Worm (Caenorhabditis elegans) whole organism, late embryonic: ENCODE results near the gene C56C10.6.

Experiments used
- K09A11.1 ChIP-seq: sonication (generic microtip); optimal IDR thresholded peaks from 2 replicates; lab custom pipeline; 2017; ENCODE audit warnings: antibody characterized with exemption, mild to moderate bottlenecking, missing genetic modification characterization, missing compliant biosample characterization; ENCODE audit not compliant: insufficient read depth
- T23F11.4 ChIP-seq: fragments of 200-800 bp; sonication (Bioruptor generic); optimal IDR thresholded peaks from 2 replicates; lab custom pipeline; 2018; ENCODE audit warnings: mild to moderate bottlenecking, missing genetic modification characterization, missing compliant biosample characterization
- ceh-2 ChIP-seq: sonication (generic microtip); optimal IDR thresholded peaks from 2 replicates; lab custom pipeline; 2016; ENCODE audit warnings: missing genotype, missing genetic modification characterization, missing compliant biosample characterization
- ceh-22 ChIP-seq: sonication (generic microtip); optimal IDR thresholded peaks from 2 replicates; lab custom pipeline; 2017; ENCODE audit warnings: missing biosample characterization, missing genetic modification characterization
- ceh-24 ChIP-seq: sonication (generic microtip); optimal IDR thresholded peaks from 2 replicates; lab custom pipeline; 2016; ENCODE audit warnings: mild to moderate bottlenecking, missing genetic modification characterization, missing compliant biosample characterization
- ceh-30 ChIP-seq: fragments of 150-350 bp; optimal IDR thresholded peaks from 2 replicates; lab custom pipeline; 2014; ENCODE audit warnings: missing biosample characterization, missing genetic modification characterization
- ceh-31 ChIP-seq: sonication (generic microtip); optimal IDR thresholded peaks from 2 replicates; lab custom pipeline; 2016; ENCODE audit warnings: missing genetic modification characterization, missing compliant biosample characterization
- ceh-34 ChIP-seq: sonication (generic microtip); optimal IDR thresholded peaks from 2 replicates; lab custom pipeline; 2016; ENCODE audit warnings: mild to moderate bottlenecking, missing genetic modification characterization, missing compliant biosample characterization
- ceh-45 ChIP-seq: fragments of 200-800 bp; sonication (Bioruptor generic); IDR thresholded peaks from 2 replicates; pipeline ENCODE4 v1.3.6; 2022; ENCODE audit warnings: missing genetic modification reagents, missing genetic modification characterization, missing compliant biosample characterization
- ceh-48 ChIP-seq: sonication (generic microtip); optimal IDR thresholded peaks from 2 replicates; lab custom pipeline; 2016; ENCODE audit warnings: missing genetic modification characterization, inconsistent platforms, missing compliant biosample characterization
- ceh-9 ChIP-seq: sonication (generic microtip); optimal IDR thresholded peaks from 2 replicates; lab custom pipeline; 2016; ENCODE audit warnings: mild to moderate bottlenecking, missing genetic modification characterization, inconsistent platforms, missing compliant biosample characterization
- elt-4 ChIP-seq: sonication (generic microtip); optimal IDR thresholded peaks from 2 replicates; lab custom pipeline; 2016; ENCODE audit warnings: missing genetic modification characterization, missing compliant biosample characterization
- ets-4 ChIP-seq: sonication (generic microtip); optimal IDR thresholded peaks from 2 replicates; lab custom pipeline; 2016; ENCODE audit warnings: missing genetic modification characterization, missing compliant biosample characterization
- eyg-1 ChIP-seq: sonication (generic microtip); optimal IDR thresholded peaks from 2 replicates; lab custom pipeline; 2016; ENCODE audit warnings: missing genotype, missing genetic modification characterization, missing compliant biosample characterization
- fax-1 ChIP-seq: sonication (generic microtip); optimal IDR thresholded peaks from 2 replicates; lab custom pipeline; 2016; ENCODE audit warnings: missing genotype, missing genetic modification characterization, missing compliant biosample characterization
- fkh-6 ChIP-seq: sonication (generic microtip); optimal IDR thresholded peaks from 2 replicates; lab custom pipeline; 2016; ENCODE audit warnings: missing genetic modification characterization, missing compliant biosample characterization
- hlh-30 ChIP-seq: sonication (generic microtip); optimal IDR thresholded peaks from 2 replicates; lab custom pipeline; 2017; ENCODE audit warnings: antibody characterized with exemption, missing genetic modification characterization, missing compliant biosample characterization; ENCODE audit not compliant: insufficient read depth
- hlh-6 ChIP-seq: sonication (generic microtip); optimal IDR thresholded peaks from 2 replicates; lab custom pipeline; 2016; ENCODE audit warnings: missing genotype, missing genetic modification characterization, missing compliant biosample characterization
- lim-6 ChIP-seq: sonication (generic microtip); optimal IDR thresholded peaks from 2 replicates; lab custom pipeline; 2016; ENCODE audit warnings: missing genetic modification characterization, missing compliant biosample characterization
- mec-3 ChIP-seq: sonication (generic microtip); optimal IDR thresholded peaks from 2 replicates; lab custom pipeline; 2016; ENCODE audit warnings: borderline replicate concordance, missing genetic modification characterization, missing compliant biosample characterization
- nfya-1 ChIP-seq: sonication (generic microtip); optimal IDR thresholded peaks from 2 replicates; lab custom pipeline; 2017; ENCODE audit warnings: missing genetic modification characterization, mild to moderate bottlenecking, missing compliant biosample characterization, antibody characterized with exemption, moderate library complexity
- nhr-11 ChIP-seq: fragments of 150-350 bp; optimal IDR thresholded peaks from 2 replicates; lab custom pipeline; 2014; ENCODE audit warnings: missing biosample characterization, missing genetic modification characterization
- npax-4 ChIP-seq: sonication (generic microtip); optimal IDR thresholded peaks from 2 replicates; lab custom pipeline; 2016; ENCODE audit warnings: missing genetic modification characterization, missing compliant biosample characterization
- odd-2 ChIP-seq: sonication (generic microtip); optimal IDR thresholded peaks from 2 replicates; lab custom pipeline; 2017; ENCODE audit warnings: antibody characterized with exemption, mild to moderate bottlenecking, missing genetic modification characterization, missing compliant biosample characterization
- pag-3 ChIP-seq: sonication (generic microtip); optimal IDR thresholded peaks from 2 replicates; lab custom pipeline; 2016; ENCODE audit warnings: missing compliant biosample characterization, missing genetic modification characterization, borderline replicate concordance
- pha-2 ChIP-seq: sonication (generic microtip); optimal IDR thresholded peaks from 2 replicates; lab custom pipeline; 2017; ENCODE audit warnings: mild to moderate bottlenecking, missing genetic modification characterization, missing compliant biosample characterization
- pqm-1 ChIP-seq: sonication (generic microtip); optimal IDR thresholded peaks from 2 replicates; lab custom pipeline; 2016; ENCODE audit warnings: missing genetic modification characterization, missing compliant biosample characterization
- rnt-1 ChIP-seq: sonication (generic microtip); optimal IDR thresholded peaks from 2 replicates; lab custom pipeline; 2016; ENCODE audit warnings: missing genetic modification characterization, missing compliant biosample characterization
- sdc-2 ChIP-seq: sonication (generic microtip); optimal IDR thresholded peaks from 2 replicates; lab custom pipeline; 2016; ENCODE audit warnings: missing genotype, missing genetic modification characterization, missing compliant biosample characterization
- sox-2 ChIP-seq: fragments of 200-800 bp; sonication (Bioruptor generic); IDR thresholded peaks from 2 replicates; pipeline ENCODE4 v1.3.6; 2022; ENCODE audit warnings: missing genetic modification reagents, missing genetic modification characterization, missing compliant biosample characterization
- sox-4 ChIP-seq: sonication (generic microtip); optimal IDR thresholded peaks from 2 replicates; lab custom pipeline; 2017; ENCODE audit warnings: mild to moderate bottlenecking, missing genetic modification characterization, inconsistent platforms, missing compliant biosample characterization
- tbx-2 ChIP-seq: sonication (generic microtip); optimal IDR thresholded peaks from 2 replicates; lab custom pipeline; 2016; ENCODE audit warnings: missing genetic modification characterization, missing compliant biosample characterization
- tbx-7 ChIP-seq: sonication (generic microtip); optimal IDR thresholded peaks from 2 replicates; lab custom pipeline; 2016; ENCODE audit warnings: missing genotype, missing genetic modification characterization, missing compliant biosample characterization
- ttx-3 ChIP-seq: sonication (generic microtip); optimal IDR thresholded peaks from 2 replicates; lab custom pipeline; 2016; ENCODE audit warnings: missing genetic modification reagents, missing genetic modification characterization, missing compliant biosample characterization
- unc-3 ChIP-seq, 2 experiments: fragments of 200-800 bp in 1 of 2; sonication (Bioruptor generic) in 1 of 2; sonication (generic microtip) in 1 of 2; conservative IDR thresholded peaks in 1 of 2; optimal IDR thresholded peaks in 1 of 2; 2 replicates each; pipeline versions ENCODE4 v1.3.6 to Lab custom; 2016 to 2022; ENCODE audit warnings: missing compliant biosample characterization in 2 of 2, missing genetic modification characterization in 2 of 2, missing genetic modification reagents in 1 of 2
- unc-86 ChIP-seq: sonication (generic microtip); optimal IDR thresholded peaks from 2 replicates; lab custom pipeline; 2016; ENCODE audit warnings: missing genetic modification characterization, missing compliant biosample characterization
- ztf-16 ChIP-seq: sonication (generic microtip); optimal IDR thresholded peaks from 2 replicates; lab custom pipeline; 2017; ENCODE audit warnings: missing genetic modification characterization, missing compliant biosample characterization

Gene C56C10.6

ce11 chrII:6598050-6598449 lies 16.9 kb upstream of the C56C10.6 start, which contains the start of gene dnj-8:
TSS of gene dnj-8 (minus strand) at chrII:6598080.
- no peak for TF ChIP-seq lim-6
- TF ChIP-seq ceh-45 (GFP tag; lab: Robert Waterston, UW), result no peak
- no peak for TF ChIP-seq ceh-22 (tag; lab: Kevin White, UChicago)
- no peak for TF ChIP-seq pha-2 (tag; lab: Kevin White, UChicago)
- peak; percentile 65 for TF ChIP-seq ceh-48 (tag; lab: Kevin White, UChicago)
- no peak for TF ChIP-seq pag-3
- peak; percentile 41 for TF ChIP-seq nfya-1 (tag; lab: Kevin White, UChicago)
- TF ChIP-seq nhr-11 (tag; lab: Kevin White, UChicago), result no peak
- TF ChIP-seq T23F11.4 (GFP tag; lab: Kevin White, UChicago), result no peak
- no peak for TF ChIP-seq odd-2 (tag; lab: Kevin White, UChicago)
- TF ChIP-seq, all 69 proteins: peak for 2

DNA sequence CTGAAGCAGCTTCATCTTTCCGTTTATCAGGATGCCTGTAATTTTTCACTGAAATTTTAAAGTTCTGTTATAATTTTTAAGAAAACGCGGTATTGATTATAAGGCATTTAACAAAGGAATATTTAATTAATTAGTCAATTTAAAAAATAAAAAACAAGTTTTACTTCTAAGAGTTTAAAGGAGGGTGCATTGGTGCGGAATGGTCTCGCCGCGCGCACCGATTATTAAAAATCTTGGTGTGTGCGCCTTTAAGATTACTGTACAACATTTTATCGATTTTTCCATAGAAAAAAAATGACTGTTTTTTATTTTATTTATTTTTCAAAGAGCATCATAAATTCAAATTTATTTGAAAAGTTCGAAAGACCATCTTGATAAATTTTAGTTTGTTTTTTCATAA lies 16.4 kb upstream of the C56C10.6 start:
- TF ChIP-seq ceh-30 (tag; lab: Kevin White, UChicago) (no peak), ceh-24 (tag; lab: Kevin White, UChicago) (no peak), fkh-6 (tag; lab: Kevin White, UChicago) (no peak), ztf-16 (tag; lab: Kevin White, UChicago) (no peak), sox-2 (GFP tag; lab: Robert Waterston, UW) (no peak), pag-3 (no peak)

- no peak for TF ChIP-seq odd-2 (tag; lab: Kevin White, UChicago)
- TF ChIP-seq K09A11.1 (tag; lab: Kevin White, UChicago), result no peak
- TF ChIP-seq ttx-3 (tag; lab: Kevin White, UChicago), result no peak
- no peak for TF ChIP-seq elt-4 (tag; lab: Kevin White, UChicago)
- no peak for TF ChIP-seq hlh-30 (tag; lab: Kevin White, UChicago)
- no peak for TF ChIP-seq eyg-1
- no peak for TF ChIP-seq ceh-34
- no peak for TF ChIP-seq hlh-6 (tag; lab: Kevin White, UChicago)
- no peak for TF ChIP-seq sox-4 (tag; lab: Kevin White, UChicago)
- no peak for TF ChIP-seq ets-4 (tag; lab: Kevin White, UChicago)
- TF ChIP-seq pqm-1, result no peak
Measured at ce11 chrII:6594151-6594550, 13.0 kb upstream of the C56C10.6 start, which contains the start of gene aipr-1. TSS of gene aipr-1 (minus strand) at chrII:6594251.

- TF ChIP-seq T23F11.4 (GFP tag; lab: Kevin White, UChicago) (no peak), pqm-1 (no peak), ceh-48 (tag; lab: Kevin White, UChicago) (no peak), tbx-7 (tag; lab: Kevin White, UChicago) (no peak), ttx-3 (tag; lab: Kevin White, UChicago) (no peak), K09A11.1 (tag; lab: Kevin White, UChicago) (no peak), ceh-2 (tag; lab: Kevin White, UChicago) (no peak), unc-3 (GFP tag; conservative IDR thresholded peaks at IDR 0.05; lab: Robert Waterston, UW) (no peak), unc-3 (tag; optimal IDR thresholded peaks at IDR 0.05; lab: Kevin White, UChicago) (no peak), tbx-2 (tag; lab: Kevin White, UChicago) (no peak)
Measured at ce11 chrII:6592251-6592650, 11.1 kb upstream of the C56C10.6 start, which contains the start of gene C56C10.9. TSS of gene C56C10.9 (minus strand) at chrII:6592351.

DNA sequence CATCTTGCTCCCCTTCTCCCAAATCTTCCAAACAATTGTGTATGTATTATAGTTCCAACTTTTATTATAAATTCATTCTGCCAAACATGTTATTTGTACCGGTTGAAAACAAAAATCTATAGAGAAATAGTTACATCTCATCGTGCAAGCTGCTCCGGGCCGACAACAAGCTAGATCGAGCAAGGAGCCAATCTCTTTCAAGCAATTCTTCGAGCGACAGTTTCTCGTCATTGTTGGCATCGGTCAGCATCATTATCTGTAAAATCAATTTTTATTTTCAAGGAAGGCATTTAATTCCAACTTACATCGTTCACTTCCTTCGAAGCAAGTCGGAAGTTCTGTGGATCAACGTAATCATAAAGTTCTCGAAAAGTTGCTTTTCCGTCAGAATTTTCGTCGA lies 9.9 kb upstream of the C56C10.6 start:
- no peak for TF ChIP-seq unc-86 (tag; lab: Kevin White, UChicago)
- TF ChIP-seq fax-1, result no peak
- no peak for TF ChIP-seq nhr-11 (tag; lab: Kevin White, UChicago)
- TF ChIP-seq pag-3, result no peak
- TF ChIP-seq sdc-2, result no peak
- TF ChIP-seq npax-4 (tag; lab: Kevin White, UChicago), result no peak
- no peak for TF ChIP-seq fkh-6 (tag; lab: Kevin White, UChicago)
- TF ChIP-seq sox-2 (GFP tag; lab: Robert Waterston, UW), result no peak
- no peak for TF ChIP-seq ttx-3 (tag; lab: Kevin White, UChicago)
- TF ChIP-seq mec-3 (tag; lab: Kevin White, UChicago), result no peak
- no peak for TF ChIP-seq odd-2 (tag; lab: Kevin White, UChicago)
- TF ChIP-seq rnt-1 (tag; lab: Kevin White, UChicago), result no peak
- no peak for TF ChIP-seq tbx-7 (tag; lab: Kevin White, UChicago)
- TF ChIP-seq ceh-9 (tag; lab: Kevin White, UChicago), result no peak
- TF ChIP-seq ceh-31 (tag; lab: Kevin White, UChicago), result no peak
